Worm (Caenorhabditis elegans) whole organism, midembryonic: ENCODE results near the gene dpf-2.

Experiments
- T22C8.4 ChIP-seq: fragments of 200-800 bp; sonication (Bioruptor generic); IDR thresholded peaks from 2 replicates; pipeline ENCODE4 v1.3.6; 2022; ENCODE audit warnings: missing genetic modification characterization, missing compliant biosample characterization
- cog-1 ChIP-seq: sonication (generic microtip); optimal IDR thresholded peaks from 2 replicates; lab custom pipeline; 2016; ENCODE audit warnings: missing genetic modification characterization, missing compliant biosample characterization
- flt-1 ChIP-seq: fragments of 200-800 bp; sonication (Bioruptor generic); IDR thresholded peaks from 2 replicates; pipeline ENCODE4 v1.3.6; 2022; ENCODE audit warnings: missing genetic modification characterization, missing compliant biosample characterization
- klf-2 ChIP-seq: fragments of 200-800 bp; sonication (Bioruptor generic); conservative IDR thresholded peaks from 2 replicates; pipeline ENCODE4 v1.3.6; 2022; ENCODE audit warnings: missing genetic modification reagents, missing genetic modification characterization, missing compliant biosample characterization
- med-1 ChIP-seq: sonication (generic microtip); optimal IDR thresholded peaks from 2 replicates; lab custom pipeline; 2017; ENCODE audit warnings: missing genetic modification characterization, mild to moderate bottlenecking, missing compliant biosample characterization, antibody characterized with exemption, missing genetic modification reagents; ENCODE audit not compliant: insufficient read depth
- ref-1 ChIP-seq: fragments of 200-800 bp; sonication (Bioruptor generic); conservative IDR thresholded peaks from 2 replicates; pipeline ENCODE4 v1.3.6; 2022; ENCODE audit warnings: missing genetic modification reagents, missing genetic modification characterization, missing compliant biosample characterization
- tab-1 ChIP-seq: fragments of 200-800 bp; sonication (Bioruptor generic); IDR thresholded peaks from 2 replicates; pipeline ENCODE4 v1.3.6; 2022; ENCODE audit warnings: missing genetic modification characterization, missing compliant biosample characterization
- ztf-23 ChIP-seq: fragments of 200-800 bp; sonication (Bioruptor generic); IDR thresholded peaks from 2 replicates; pipeline ENCODE4 v1.3.6; 2022; ENCODE audit warnings: missing genetic modification reagents, missing genetic modification characterization, missing compliant biosample characterization
- ztf-29 ChIP-seq: fragments of 200-800 bp; sonication (Bioruptor generic); IDR thresholded peaks from 2 replicates; pipeline ENCODE4 v1.3.6; 2022; ENCODE audit warnings: missing genetic modification reagents, missing genetic modification characterization, missing compliant biosample characterization

DNA sequence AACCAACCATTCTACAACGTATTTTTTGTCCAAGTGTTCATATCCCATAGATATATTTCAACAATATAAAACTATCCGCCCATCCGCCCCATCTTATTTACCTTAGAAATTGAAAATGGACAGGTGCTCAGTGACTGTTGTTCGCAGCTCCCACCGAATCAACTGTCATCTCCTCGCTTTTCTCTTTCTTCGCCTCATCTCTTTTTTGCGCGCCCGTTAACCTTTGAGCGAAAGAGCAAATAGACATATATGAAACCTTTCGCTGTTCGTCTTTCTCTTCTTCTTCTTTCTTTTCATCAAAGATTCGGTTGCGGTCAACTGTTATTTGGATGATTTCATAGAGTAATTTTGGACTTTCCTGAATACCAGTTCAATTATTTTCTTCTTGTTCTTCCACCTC is 44.0 kb downstream of the dpf-2 start, which contains the start of gene sssh-1:
- no peak for TF ChIP-seq tab-1 (GFP tag; lab: Robert Waterston, UW)
- TF ChIP-seq flt-1 (GFP tag; lab: Robert Waterston, UW) = no peak
- no peak for TF ChIP-seq ref-1
- no peak for TF ChIP-seq med-1 (GFP tag; lab: Kevin White, UChicago)
- TF ChIP-seq cog-1 (tag; lab: Kevin White, UChicago) = no peak
- no peak for TF ChIP-seq klf-2 (GFP tag; lab: Robert Waterston, UW)
- TF ChIP-seq T22C8.4 = no peak
- TF ChIP-seq ztf-23 (GFP tag; lab: Robert Waterston, UW) = no peak
- TF ChIP-seq ztf-29 (GFP tag; lab: Robert Waterston, UW) = no peak
